Fruit fly (Drosophila melanogaster) whole organism, embryonic: Measurements from ENCODE around the gene Cat.

Experiments
- B-H2 ChIP-seq: fragments of 200-800 bp; sonication (Bioruptor generic); optimal IDR thresholded peaks from 2 replicates; lab custom pipeline; 2018; ENCODE audit warnings: missing biosample characterization, mild to moderate bottlenecking, missing genetic modification characterization
- Bdp1 ChIP-seq: fragments of 200-800 bp; sonication (Bioruptor generic); optimal IDR thresholded peaks from 3 replicates; lab custom pipeline; 2016; ENCODE audit warnings: missing biosample characterization, missing genetic modification characterization
- CG10543 ChIP-seq: fragments of 200-800 bp; sonication (Bioruptor generic); optimal IDR thresholded peaks from 3 replicates; lab custom pipeline; 2017; ENCODE audit warnings: missing biosample characterization, mild to moderate bottlenecking, missing genetic modification characterization, moderate library complexity
- CG12155 ChIP-seq: fragments of 200-800 bp; sonication (Bioruptor generic); optimal IDR thresholded peaks from 3 replicates; lab custom pipeline; 2016; ENCODE audit warnings: missing biosample characterization, missing genetic modification characterization
- CG1233 ChIP-seq: fragments of 200-800 bp; sonication (Bioruptor generic); optimal IDR thresholded peaks from 4 replicates; lab custom pipeline; 2018; ENCODE audit warnings: missing biosample characterization, mild to moderate bottlenecking, missing genetic modification characterization
- CG14014 ChIP-seq: fragments of 200-800 bp; sonication (Bioruptor generic); IDR thresholded peaks from 2 replicates; pipeline ENCODE4 v1.3.6; 2022; ENCODE audit warnings: missing biosample characterization, missing genetic modification characterization
- CG14710 ChIP-seq: fragments of 200-800 bp; sonication (Bioruptor generic); optimal IDR thresholded peaks from 3 replicates; lab custom pipeline; 2019; ENCODE audit warnings: missing biosample characterization, mild to moderate bottlenecking, missing genetic modification characterization, moderate library complexity
- CG17385 ChIP-seq: fragments of 200-800 bp; sonication (Bioruptor generic); optimal IDR thresholded peaks from 3 replicates; lab custom pipeline; 2018; ENCODE audit warnings: missing biosample characterization, mild to moderate bottlenecking, missing genetic modification characterization
- CG2116 ChIP-seq: fragments of 200-800 bp; sonication (Bioruptor generic); optimal IDR thresholded peaks from 3 replicates; lab custom pipeline; 2018; ENCODE audit warnings: missing biosample characterization, mild to moderate bottlenecking, missing genetic modification characterization
- CG33213 ChIP-seq: fragments of 200-800 bp; sonication (Bioruptor generic); optimal IDR thresholded peaks from 3 replicates; lab custom pipeline; 2016; ENCODE audit warnings: missing biosample characterization, missing genetic modification characterization
- CG6791 ChIP-seq: fragments of 200-800 bp; sonication (Bioruptor generic); IDR thresholded peaks from 3 replicates; pipeline ENCODE4 v1.3.6; 2022; ENCODE audit warnings: missing biosample characterization, missing genetic modification characterization; ENCODE audit not compliant: partially characterized antibody
- CG7839 ChIP-seq: fragments of 200-800 bp; sonication (Bioruptor generic); optimal IDR thresholded peaks from 3 replicates; lab custom pipeline; 2018; ENCODE audit warnings: missing biosample characterization, mild to moderate bottlenecking, missing genetic modification characterization, moderate library complexity
- CG7987 ChIP-seq: fragments of 200-800 bp; sonication (Bioruptor generic); optimal IDR thresholded peaks from 2 replicates; lab custom pipeline; 2018; ENCODE audit warnings: missing biosample characterization, mild to moderate bottlenecking, missing genetic modification characterization, moderate library complexity
- CG8388 ChIP-seq: fragments of 200-800 bp; sonication (Bioruptor generic); optimal IDR thresholded peaks from 2 replicates; lab custom pipeline; 2019; ENCODE audit warnings: missing biosample characterization, mild to moderate bottlenecking, missing genetic modification characterization, moderate library complexity
- CG9797 ChIP-seq: fragments of 200-800 bp; sonication (Bioruptor generic); optimal IDR thresholded peaks from 3 replicates; lab custom pipeline; 2018; ENCODE audit warnings: missing biosample characterization, mild to moderate bottlenecking, missing genetic modification characterization
- Drgx ChIP-seq: fragments of 200-800 bp; sonication (Bioruptor generic); IDR thresholded peaks from 2 replicates; pipeline ENCODE4 v1.3.6; 2022; ENCODE audit warnings: missing biosample characterization, missing genetic modification characterization
- ERR ChIP-seq: fragments of 200-800 bp; sonication (Bioruptor generic); optimal IDR thresholded peaks from 2 replicates; lab custom pipeline; 2016; ENCODE audit warnings: missing biosample characterization, missing genetic modification characterization
- Elba2 ChIP-seq: fragments of 200-800 bp; sonication (Bioruptor generic); optimal IDR thresholded peaks from 3 replicates; lab custom pipeline; 2016; ENCODE audit warnings: missing biosample characterization, missing genetic modification characterization
- Jarid2 ChIP-seq: fragments of 200-800 bp; sonication (Bioruptor generic); optimal IDR thresholded peaks from 3 replicates; lab custom pipeline; 2017; ENCODE audit warnings: mild to moderate bottlenecking, missing biosample characterization, missing genetic modification reagents, missing genetic modification characterization
- Myb ChIP-seq: fragments of 200-800 bp; sonication (Bioruptor generic); optimal IDR thresholded peaks from 2 replicates; lab custom pipeline; 2016; ENCODE audit warnings: missing biosample characterization, missing genetic modification characterization
- Optix ChIP-seq: fragments of 200-800 bp; sonication (Bioruptor generic); IDR thresholded peaks from 3 replicates; pipeline ENCODE4 v1.3.6; 2022; ENCODE audit warnings: missing biosample characterization, missing genetic modification characterization
- Sin3A ChIP-seq: fragments of >200 bp; optimal IDR thresholded peaks from 2 replicates; lab custom pipeline; 2018
- Sox100B ChIP-seq: fragments of 200-800 bp; sonication (Bioruptor generic); optimal IDR thresholded peaks from 3 replicates; lab custom pipeline; 2018; ENCODE audit warnings: missing biosample characterization, mild to moderate bottlenecking, missing genetic modification characterization
- Sry-δ ChIP-seq: fragments of 200-800 bp; sonication (Bioruptor generic); optimal IDR thresholded peaks from 2 replicates; lab custom pipeline; 2016; ENCODE audit warnings: missing biosample characterization, missing genetic modification characterization
- Ssrp ChIP-seq: fragments of 200-800 bp; sonication (Bioruptor generic); optimal IDR thresholded peaks from 2 replicates; lab custom pipeline; 2018; ENCODE audit warnings: missing biosample characterization, mild to moderate bottlenecking, missing genetic modification characterization, moderate library complexity
- Vsx1 ChIP-seq: fragments of 200-800 bp; sonication (Bioruptor generic); optimal IDR thresholded peaks from 2 replicates; lab custom pipeline; 2017; ENCODE audit warnings: missing biosample characterization, mild to moderate bottlenecking, missing genetic modification characterization, missing genetic modification reagents
- ac ChIP-seq: fragments of 200-800 bp; sonication (Bioruptor generic); optimal IDR thresholded peaks from 3 replicates; lab custom pipeline; 2017; ENCODE audit warnings: missing biosample characterization, mild to moderate bottlenecking, missing genetic modification characterization
- amos ChIP-seq: fragments of 200-800 bp; sonication (Bioruptor generic); IDR thresholded peaks from 2 replicates; pipeline ENCODE4 v1.3.6; 2022; ENCODE audit warnings: missing biosample characterization, missing genetic modification characterization; ENCODE audit not compliant: partially characterized antibody
- ato ChIP-seq: fragments of 200-800 bp; sonication (Bioruptor generic); IDR thresholded peaks from 2 replicates; pipeline ENCODE4 v1.3.6; 2022; ENCODE audit warnings: missing biosample characterization, missing genetic modification characterization; ENCODE audit not compliant: partially characterized antibody
- bab2 ChIP-seq: fragments of 200-800 bp; sonication (Bioruptor generic); optimal IDR thresholded peaks from 2 replicates; lab custom pipeline; 2016; ENCODE audit warnings: missing biosample characterization, missing genetic modification characterization
- bcd ChIP-seq: fragments of 200-800 bp; sonication (Bioruptor generic); optimal IDR thresholded peaks from 2 replicates; lab custom pipeline; 2017; ENCODE audit warnings: missing biosample characterization, mild to moderate bottlenecking, missing genetic modification characterization
- da ChIP-seq: fragments of 200-800 bp; sonication (Bioruptor generic); optimal IDR thresholded peaks from 2 replicates; lab custom pipeline; 2016; ENCODE audit warnings: missing biosample characterization, missing genetic modification characterization
- dati ChIP-seq: fragments of 200-800 bp; sonication (Bioruptor generic); IDR thresholded peaks from 2 replicates; pipeline ENCODE4 v1.3.6; 2022; ENCODE audit warnings: missing biosample characterization, missing genetic modification characterization
- hth ChIP-seq: fragments of >200 bp; optimal IDR thresholded peaks from 2 replicates; lab custom pipeline; 2017; ENCODE audit warnings: inconsistent platforms
- kah ChIP-seq: fragments of 200-800 bp; sonication (Bioruptor generic); optimal IDR thresholded peaks from 2 replicates; lab custom pipeline; 2018; ENCODE audit warnings: missing biosample characterization, mild to moderate bottlenecking, missing genetic modification characterization
- mld ChIP-seq: fragments of 200-800 bp; sonication (Bioruptor generic); IDR thresholded peaks from 3 replicates; pipeline ENCODE4 v1.3.6; 2022; ENCODE audit warnings: missing biosample characterization, missing genetic modification characterization; ENCODE audit not compliant: partially characterized antibody
- pros ChIP-seq: fragments of 200-800 bp; sonication (Bioruptor generic); optimal IDR thresholded peaks from 3 replicates; lab custom pipeline; 2019; ENCODE audit warnings: missing biosample characterization, mild to moderate bottlenecking, missing genetic modification characterization, moderate library complexity
- ro ChIP-seq: fragments of 200-800 bp; sonication (Bioruptor generic); IDR thresholded peaks from 2 replicates; pipeline ENCODE4 v1.3.6; 2022; ENCODE audit warnings: missing biosample characterization, missing genetic modification characterization
- shn ChIP-seq: fragments of 200-800 bp; sonication (Bioruptor generic); optimal IDR thresholded peaks from 3 replicates; lab custom pipeline; 2016; ENCODE audit warnings: missing biosample characterization, missing genetic modification characterization
- ttk ChIP-seq: fragments of 200-800 bp; sonication (Bioruptor generic); IDR thresholded peaks from 2 replicates; pipeline ENCODE4 v2.1.2; 2022; ENCODE audit warnings: missing biosample characterization, missing genetic modification characterization
- usp ChIP-seq: fragments of >200 bp; optimal IDR thresholded peaks from 2 replicates; lab custom pipeline; 2017; ENCODE audit warnings: missing biosample characterization, missing genetic modification characterization

The Cat gene

DNA sequence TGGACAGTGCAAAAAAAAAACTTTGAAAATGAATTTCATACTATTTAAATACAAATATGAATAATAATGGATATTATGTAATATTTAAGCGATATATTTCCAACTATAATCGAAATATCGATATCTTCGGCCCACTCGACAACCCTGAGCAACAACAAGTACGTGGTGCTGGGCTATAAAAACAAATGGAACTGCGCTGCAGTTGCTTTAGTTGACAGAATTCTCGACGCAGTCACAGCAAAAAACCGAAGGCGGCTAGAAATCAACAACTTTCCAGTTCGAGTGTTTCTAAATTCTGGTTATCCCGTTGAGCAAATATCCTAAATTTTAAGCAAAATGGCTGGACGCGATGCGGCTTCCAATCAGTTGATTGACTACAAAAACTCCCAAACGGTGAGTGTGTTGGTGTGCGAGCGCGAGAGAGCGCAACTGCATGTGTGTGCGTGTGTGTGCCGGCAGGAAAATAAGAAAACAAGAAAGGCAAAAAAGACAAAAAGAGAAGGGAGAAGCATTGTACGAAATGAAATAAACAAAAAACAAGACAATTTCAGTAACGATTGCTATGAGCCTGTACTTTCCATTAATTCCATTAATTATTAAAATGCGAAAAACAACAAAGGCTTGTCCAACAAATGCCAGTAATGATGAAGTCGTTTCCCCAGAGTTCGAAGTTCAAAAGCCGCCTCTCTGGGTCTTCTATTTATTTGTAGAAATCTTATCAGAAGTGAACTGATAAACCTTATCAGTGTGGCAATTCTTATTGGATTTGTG, at the start of gene Cat (continued):
- TF ChIP-seq bcd (GFP tag; lab: Kevin White, UChicago) (no peak), Vsx1 (GFP tag; lab: Kevin White, UChicago) (no peak), ttk (GFP tag; lab: Robert Waterston, UW) (no peak), CG8388 (GFP tag; lab: Kevin White, UChicago) (no peak), shn (GFP tag; lab: Kevin White, UChicago) (peak; percentile 30), bab2 (peak; percentile 2), hth (lab: Kevin White, UChicago) (no peak), CG14710 (tag; lab: Kevin White, UChicago) (peak; percentile 53), CG9797 (GFP tag; lab: Kevin White, UChicago) (peak; percentile 12), dati (GFP tag; lab: Robert Waterston, UW) (no peak), Myb (peak; percentile 25), ERR (GFP tag; lab: Kevin White, UChicago) (no peak), Drgx (GFP tag; lab: Robert Waterston, UW) (peak; percentile 99), Optix (GFP tag; lab: Robert Waterston, UW) (no peak), ac (no peak), usp (no peak), CG17385 (GFP tag; lab: Kevin White, UChicago) (peak; percentile 36), CG12155 (GFP tag; lab: Kevin White, UChicago) (no peak), Sry-δ (GFP tag; lab: Kevin White, UChicago) (peak; percentile 48), Elba2 (peak; percentile 94), Bdp1 (GFP tag; lab: Kevin White, UChicago) (no peak), mld (peak; percentile 73; the same call in 2 of the 3 replicates), da (GFP tag; lab: Kevin White, UChicago) (no peak), CG1233 (GFP tag; lab: Kevin White, UChicago) (peak; percentile 6), Jarid2 (peak; percentile 8), ro (no peak), CG10543 (GFP tag; lab: Kevin White, UChicago) (peak; percentile 52), CG6791 (no peak; the same call in 2 of the 3 replicates), CG2116 (GFP tag; lab: Kevin White, UChicago) (peak; percentile 50), pros (GFP tag; lab: Kevin White, UChicago) (peak; percentile 46), ato (GFP tag; lab: Robert Waterston, UW) (peak; percentile 32; the same call in 1 of the 2 replicates), Sox100B (GFP tag; lab: Kevin White, UChicago) (peak; percentile 19), B-H2 (GFP tag; lab: Kevin White, UChicago) (peak; percentile 41), Sin3A (lab: Kevin White, UChicago) (peak; percentile 1), CG7839 (tag; lab: Kevin White, UChicago) (peak; percentile 32), Ssrp (tag; lab: Kevin White, UChicago) (no peak), CG33213 (no peak), amos (GFP tag; lab: Robert Waterston, UW) (peak; percentile 82; the same call in 1 of the 2 replicates), CG14014 (GFP tag; lab: Robert Waterston, UW) (peak; percentile 46; the same call in 1 of the 2 replicates), kah (GFP tag; lab: Kevin White, UChicago) (peak; percentile 17), CG7987 (GFP tag; lab: Kevin White, UChicago) (peak; percentile 15)
